Fruit fly (Drosophila melanogaster): ENCODE data around the gene CG15864.
A peak's percentile ranks its signal among the peaks of the same experiment; 100 is the strongest.

The CG15864 gene

DNA sequence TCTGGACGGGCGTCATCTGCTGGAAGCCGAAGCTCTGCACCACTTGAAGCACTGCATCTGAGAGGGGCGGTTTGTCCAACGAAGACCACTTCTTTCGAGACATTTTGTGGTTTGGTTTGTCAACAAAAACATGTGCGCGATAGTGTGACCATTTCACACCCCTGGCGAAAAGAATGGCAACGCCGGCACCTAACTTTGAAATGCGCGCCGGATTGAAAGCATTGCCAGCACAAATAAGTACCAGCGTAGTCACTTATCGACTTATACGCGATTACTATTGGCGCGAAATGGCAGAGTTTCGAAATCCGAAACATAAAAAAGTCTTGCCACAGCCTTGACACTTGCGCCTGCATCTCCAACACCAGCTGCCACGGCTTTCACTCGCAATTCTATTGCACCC, 21.5 kb downstream of the CG15864 start, which contains the start of gene CG9630 (continued):
- no peak for TF ChIP-seq CG11504 (tag; optimal IDR thresholded peaks at IDR 0.05)
- no peak for TF ChIP-seq wek (GFP tag; optimal IDR thresholded peaks at IDR 0.05)
- no peak for TF ChIP-seq CG3163 (GFP tag; optimal IDR thresholded peaks at IDR 0.05)
- no peak for TF ChIP-seq CG15479 (GFP tag; optimal IDR thresholded peaks at IDR 0.05)
- TF ChIP-seq lab (GFP tag; optimal IDR thresholded peaks at IDR 0.05): no peak
- TF ChIP-seq CG16813 (GFP tag; IDR thresholded peaks at IDR 0.05; ENCODE audit: partially characterized antibody): peak; percentile 59; the same call in 1 of the 3 replicates
- TF ChIP-seq CG12155 (GFP tag; optimal IDR thresholded peaks at IDR 0.05): no peak
- no peak for TF ChIP-seq CG31441 (GFP tag; IDR thresholded peaks at IDR 0.05)
- TF ChIP-seq CG16815 (GFP tag; optimal IDR thresholded peaks at IDR 0.05): no peak
- no peak for TF ChIP-seq CG6689 (GFP tag; IDR thresholded peaks at IDR 0.05)
- TF ChIP-seq CG12391 (tag; optimal IDR thresholded peaks at IDR 0.05): no peak
- TF ChIP-seq Dip2 (GFP tag; IDR thresholded peaks at IDR 0.05): no peak
- no peak for TF ChIP-seq Blimp-1 (GFP tag; optimal IDR thresholded peaks at IDR 0.05)
- no peak for TF ChIP-seq fd96Cb (tag; optimal IDR thresholded peaks at IDR 0.05)
- TF ChIP-seq Rfx (GFP tag; IDR thresholded peaks at IDR 0.05): no peak
- peak; percentile 51 for TF ChIP-seq oc (tag; optimal IDR thresholded peaks at IDR 0.05)
- TF ChIP-seq Usf (GFP tag; optimal IDR thresholded peaks at IDR 0.05): no peak
- TF ChIP-seq CG3726 (GFP tag; IDR thresholded peaks at IDR 0.05): no peak
- no peak for TF ChIP-seq CG2120 (GFP tag; optimal IDR thresholded peaks at IDR 0.05)
- TF ChIP-seq tio (GFP tag; optimal IDR thresholded peaks at IDR 0.05): no peak
- no peak for TF ChIP-seq CG12071 (GFP tag; optimal IDR thresholded peaks at IDR 0.05)
- TF ChIP-seq CG16863 (GFP tag; optimal IDR thresholded peaks at IDR 0.05): no peak
- no peak for TF ChIP-seq Ravus (GFP tag; IDR thresholded peaks at IDR 0.05)
- no peak for TF ChIP-seq CG2889 (GFP tag; IDR thresholded peaks at IDR 0.05)
- TF ChIP-seq her (GFP tag; optimal IDR thresholded peaks at IDR 0.05): no peak
- TF ChIP-seq zfh2 (GFP tag; optimal IDR thresholded peaks at IDR 0.05): no peak
- peak; percentile 70 for TF ChIP-seq unc-4 (GFP tag; IDR thresholded peaks at IDR 0.05; ENCODE audit: partially characterized antibody)
- TF ChIP-seq CG33213 (GFP tag; optimal IDR thresholded peaks at IDR 0.05): no peak
- peak; percentile 10 for TF ChIP-seq nmo (GFP tag; optimal IDR thresholded peaks at IDR 0.05)
- TF ChIP-seq ranshi (GFP tag; IDR thresholded peaks at IDR 0.05): no peak
- no peak for TF ChIP-seq hth (optimal IDR thresholded peaks at IDR 0.05)
- no peak for TF ChIP-seq cato (GFP tag; optimal IDR thresholded peaks at IDR 0.05; ENCODE audit: borderline replicate concordance)
- TF ChIP-seq CG2678 (tag; optimal IDR thresholded peaks at IDR 0.05): no peak
- no peak for TF ChIP-seq CG10654 (GFP tag; optimal IDR thresholded peaks at IDR 0.05)
- no peak for TF ChIP-seq CG17568 (GFP tag; optimal IDR thresholded peaks at IDR 0.05)
- TF ChIP-seq da (GFP tag; optimal IDR thresholded peaks at IDR 0.05): peak; percentile 10
- TF ChIP-seq CG17385 (GFP tag; optimal IDR thresholded peaks at IDR 0.05): no peak
- TF ChIP-seq HLH4C (GFP tag; IDR thresholded peaks at IDR 0.05; ENCODE audit: partially characterized antibody): peak; percentile 54; the same call in 2 of the 3 replicates
- TF ChIP-seq tll (GFP tag; optimal IDR thresholded peaks at IDR 0.05): peak in 1 of 2 experiments; percentile 32
- TF ChIP-seq Hsf (GFP tag; optimal IDR thresholded peaks at IDR 0.05): no peak
- no peak for TF ChIP-seq disco-r (GFP tag; optimal IDR thresholded peaks at IDR 0.05)
- TF ChIP-seq maf-S (GFP tag; optimal IDR thresholded peaks at IDR 0.05): no peak
- TF ChIP-seq CG12744 (GFP tag; optimal IDR thresholded peaks at IDR 0.05): no peak
- TF ChIP-seq Xrp1 (GFP tag; IDR thresholded peaks at IDR 0.05): no peak
- TF ChIP-seq chinmo (GFP tag; IDR thresholded peaks at IDR 0.05; ENCODE audit: partially characterized antibody): no peak
- TF ChIP-seq Sox102F (GFP tag; optimal IDR thresholded peaks at IDR 0.05): no peak
- no peak for TF ChIP-seq CG3281 (GFP tag; optimal IDR thresholded peaks at IDR 0.05)
- no peak for TF ChIP-seq CG13296 (GFP tag; optimal IDR thresholded peaks at IDR 0.05)
- TF ChIP-seq zen2 (GFP tag; IDR thresholded peaks at IDR 0.05; ENCODE audit: partially characterized antibody): peak; percentile 68; the same call in 2 of the 3 replicates
- no peak for TF ChIP-seq B-H2 (GFP tag; optimal IDR thresholded peaks at IDR 0.05)
- no peak for TF ChIP-seq CkIIα-i1 (GFP tag; IDR thresholded peaks at IDR 0.05)
